Fruit fly (Drosophila melanogaster): ENCODE results near the gene CG11779.

Gene CG11779

dm6 chr3R:19163972-19164819, 4.5 kb upstream of the CG11779 start, which contains the start of gene sqz (continued):
- TF ChIP-seq emc (GFP tag; optimal IDR thresholded peaks at IDR 0.05) (no peak), org-1 (GFP tag; optimal IDR thresholded peaks at IDR 0.05) (no peak), CG1603 (tag; optimal IDR thresholded peaks at IDR 0.05) (no peak), az2 (GFP tag; optimal IDR thresholded peaks at IDR 0.05) (no peak), tup (GFP tag; optimal IDR thresholded peaks at IDR 0.05) (no peak), fd102C (GFP tag; optimal IDR thresholded peaks at IDR 0.05) (no peak), CG1792 (GFP tag; optimal IDR thresholded peaks at IDR 0.05) (no peak), CG12104 (GFP tag; optimal IDR thresholded peaks at IDR 0.05) (no peak), Poxn (GFP tag; IDR thresholded peaks at IDR 0.05) (no peak), CG10543 (GFP tag; optimal IDR thresholded peaks at IDR 0.05) (peak; percentile 47), CG9437 (GFP tag; optimal IDR thresholded peaks at IDR 0.05) (peak; percentile 56), CG12155 (GFP tag; optimal IDR thresholded peaks at IDR 0.05) (no peak), Fer2 (tag; optimal IDR thresholded peaks at IDR 0.05) (no peak), exex (tag; optimal IDR thresholded peaks at IDR 0.05) (no peak), CrebB (tag; optimal IDR thresholded peaks at IDR 0.05) (peak; percentile 28), sqz (GFP tag; optimal IDR thresholded peaks at IDR 0.05) (peak; percentile 100), Ravus (GFP tag; IDR thresholded peaks at IDR 0.05) (no peak), CG1602 (GFP tag; optimal IDR thresholded peaks at IDR 0.05) (no peak), Atf3 (GFP tag; optimal IDR thresholded peaks at IDR 0.05) (no peak), CG14441 (GFP tag; IDR thresholded peaks at IDR 0.05) (no peak), ATbp (GFP tag; optimal IDR thresholded peaks at IDR 0.05) (no peak)

- TF ChIP-seq CG17328 (GFP tag; IDR thresholded peaks at IDR 0.05) = peak; percentile 92
- TF ChIP-seq pb (GFP tag; optimal IDR thresholded peaks at IDR 0.05) = peak; percentile 76
- peak in 1 of 2 experiments; percentile 59 for TF ChIP-seq insv (GFP tag; optimal IDR thresholded peaks at IDR 0.05)
- TF ChIP-seq croc (GFP tag; conservative IDR thresholded peaks at IDR 0.05) = peak; percentile 70
- TF ChIP-seq CG32772 (GFP tag; IDR thresholded peaks at IDR 0.05) = peak; percentile 84
- TF ChIP-seq pho (GFP tag; optimal IDR thresholded peaks at IDR 0.05) = peak; percentile 92
- peak; percentile 67 for TF ChIP-seq org-1 (GFP tag; optimal IDR thresholded peaks at IDR 0.05)
- TF ChIP-seq vvl (GFP tag; IDR thresholded peaks at IDR 0.05) = peak; percentile 96
- TF ChIP-seq lilli (GFP tag; optimal IDR thresholded peaks at IDR 0.05) = peak; percentile 96
- peak; percentile 91 for TF ChIP-seq shn (GFP tag; optimal IDR thresholded peaks at IDR 0.05)
- peak; percentile 84 for TF ChIP-seq lmd (GFP tag; IDR thresholded peaks at IDR 0.05)
- peak; percentile 84 for TF ChIP-seq Nf-YA (GFP tag; IDR thresholded peaks at IDR 0.05)
- no peak for TF ChIP-seq cad (GFP tag; optimal IDR thresholded peaks at IDR 0.05)
- TF ChIP-seq lbe (GFP tag; optimal IDR thresholded peaks at IDR 0.05) = peak; percentile 88
- TF ChIP-seq sim (GFP tag; IDR thresholded peaks at IDR 0.05) = peak; percentile 52; the same call in 1 of the 2 replicates
- TF ChIP-seq pnt (GFP tag; optimal IDR thresholded peaks at IDR 0.05) = peak; percentile 91
- TF ChIP-seq NK7.1 (GFP tag; optimal IDR thresholded peaks at IDR 0.05) = peak; percentile 65
- peak; percentile 51; the same call in 2 of the 3 replicates for TF ChIP-seq jigr1 (GFP tag; IDR thresholded peaks at IDR 0.05)
- TF ChIP-seq danr (GFP tag; IDR thresholded peaks at IDR 0.05) = peak; percentile 62; the same call in 1 of the 2 replicates
- peak; percentile 87 for TF ChIP-seq ato (GFP tag; IDR thresholded peaks at IDR 0.05; ENCODE audit: partially characterized antibody)
- TF ChIP-seq NC2β (GFP tag; optimal IDR thresholded peaks at IDR 0.05) = peak; percentile 91
- TF ChIP-seq hkb (optimal IDR thresholded peaks at IDR 0.05) = peak; percentile 94
- peak; percentile 88 for TF ChIP-seq hkb (GFP tag; IDR thresholded peaks at IDR 0.05)
- TF ChIP-seq dmrt11E (tag; optimal IDR thresholded peaks at IDR 0.05) = peak; percentile 87
- peak; percentile 76 for TF ChIP-seq Drgx (GFP tag; IDR thresholded peaks at IDR 0.05)
- TF ChIP-seq mam (GFP tag; optimal IDR thresholded peaks at IDR 0.05) = peak; percentile 93
- peak; percentile 95 for TF ChIP-seq CG2120 (GFP tag; optimal IDR thresholded peaks at IDR 0.05)
- TF ChIP-seq bcd (GFP tag; optimal IDR thresholded peaks at IDR 0.05) = peak; percentile 87
- peak; percentile 91 for TF ChIP-seq Fer1 (GFP tag; optimal IDR thresholded peaks at IDR 0.05)
- peak; percentile 80 for TF ChIP-seq so (GFP tag; IDR thresholded peaks at IDR 0.05)
- TF ChIP-seq Tbp (GFP tag; optimal IDR thresholded peaks at IDR 0.05) = no peak
Observed at dm6 chr3R:19162135-19162616, 2.5 kb upstream of the CG11779 start, which contains the start of the genes CG42359 and Nsun5. Gene CG42359, minus strand, starts transcription at chr3R:19162300. Gene Nsun5, minus strand, starts transcription at chr3R:19162300.

All from whole organism, embryonic.